Worm (Caenorhabditis elegans) whole organism, L1 larva: Measurements from ENCODE around the gene M01E10.3.

Experiments
- C16A3.4 ChIP-seq: fragments of 150-350 bp; optimal IDR thresholded peaks from 2 replicates; lab custom pipeline; 2014; ENCODE audit warnings: missing biosample characterization, missing genetic modification characterization
- aly-2 ChIP-seq: fragments of 150-350 bp; optimal IDR thresholded peaks from 2 replicates; lab custom pipeline; 2014; ENCODE audit warnings: missing biosample characterization, missing genetic modification characterization
- blmp-1 ChIP-seq: fragments of 150-350 bp; optimal IDR thresholded peaks from 2 replicates; lab custom pipeline; 2014; ENCODE audit warnings: missing biosample characterization, missing genetic modification characterization
- efl-1 ChIP-seq, 4 experiments: fragments of 150-350 bp; optimal IDR thresholded peaks in 3 of 4; peaks in 1 of 4; 1 replicate in 1 of 4; 2 replicates in 3 of 4; lab custom pipeline; 2014; ENCODE audit warnings: missing biosample characterization in 2 of 4, missing genetic modification characterization in 2 of 4, missing genetic modification reagents in 2 of 4
- efl-3 ChIP-seq: fragments of 200-800 bp; sonication (Bioruptor generic); optimal IDR thresholded peaks from 2 replicates; lab custom pipeline; 2018; ENCODE audit warnings: mild to moderate bottlenecking, missing genetic modification characterization, missing compliant biosample characterization
- egl-13 ChIP-seq: sonication (generic microtip); optimal IDR thresholded peaks from 2 replicates; lab custom pipeline; 2016; ENCODE audit warnings: missing genotype, missing genetic modification reagents, missing genetic modification characterization, missing compliant biosample characterization
- egl-27 ChIP-seq, 2 experiments: fragments of 150-350 bp in 1 of 2; sonication (generic microtip); optimal IDR thresholded peaks; 3 replicates each; lab custom pipeline; 2017 to 2018; ENCODE audit warnings: missing biosample characterization in 2 of 2, missing genetic modification characterization in 2 of 2, missing genetic modification reagents in 2 of 2
- fkh-4 ChIP-seq: sonication (generic microtip); optimal IDR thresholded peaks from 2 replicates; lab custom pipeline; 2016; ENCODE audit warnings: missing compliant biosample characterization, missing genetic modification characterization, borderline replicate concordance
- hlh-4 ChIP-seq: sonication (generic microtip); optimal IDR thresholded peaks from 2 replicates; lab custom pipeline; 2016; ENCODE audit warnings: mild to moderate bottlenecking, missing genetic modification characterization, missing compliant biosample characterization
- jun-1 ChIP-seq: fragments of 150-350 bp; optimal IDR thresholded peaks from 2 replicates; lab custom pipeline; 2014; ENCODE audit warnings: missing biosample characterization, missing genetic modification reagents, missing genetic modification characterization
- lir-3 ChIP-seq: sonication (generic microtip); optimal IDR thresholded peaks from 2 replicates; lab custom pipeline; 2016; ENCODE audit warnings: mild to moderate bottlenecking, missing genetic modification characterization, moderate library complexity, missing compliant biosample characterization; ENCODE audit not compliant: poor library complexity
- nhr-237 ChIP-seq: fragments of 150-350 bp; optimal IDR thresholded peaks from 2 replicates; lab custom pipeline; 2014; ENCODE audit warnings: missing biosample characterization, missing genetic modification characterization
- nhr-47 ChIP-seq: sonication (generic microtip); optimal IDR thresholded peaks from 2 replicates; lab custom pipeline; 2016; ENCODE audit warnings: mild to moderate bottlenecking, missing genetic modification characterization, moderate library complexity, missing compliant biosample characterization
- pag-3 ChIP-seq: sonication (generic microtip); optimal IDR thresholded peaks from 2 replicates; lab custom pipeline; 2017; ENCODE audit warnings: missing genetic modification characterization, mild to moderate bottlenecking, missing compliant biosample characterization, antibody characterized with exemption, borderline replicate concordance; ENCODE audit not compliant: insufficient read depth
- rnt-1 ChIP-seq: sonication (generic microtip); optimal IDR thresholded peaks from 2 replicates; lab custom pipeline; 2016; ENCODE audit warnings: mild to moderate bottlenecking, missing genetic modification characterization, moderate library complexity, missing compliant biosample characterization
- skn-1 ChIP-seq: fragments of 150-350 bp; optimal IDR thresholded peaks from 2 replicates; lab custom pipeline; 2014; ENCODE audit warnings: missing biosample characterization, missing genetic modification characterization
- tbx-2 ChIP-seq: sonication (generic microtip); optimal IDR thresholded peaks from 2 replicates; lab custom pipeline; 2016; ENCODE audit warnings: missing genetic modification characterization, missing compliant biosample characterization
- unc-30 ChIP-seq: sonication (generic microtip); optimal IDR thresholded peaks from 2 replicates; lab custom pipeline; 2017; ENCODE audit warnings: missing biosample characterization, missing genetic modification characterization
- unc-86 ChIP-seq: sonication (generic microtip); optimal IDR thresholded peaks from 2 replicates; lab custom pipeline; 2016; ENCODE audit warnings: missing genetic modification characterization, missing compliant biosample characterization
- unc-98 ChIP-seq: fragments of 200-800 bp; sonication (Bioruptor generic); IDR thresholded peaks from 2 replicates; pipeline ENCODE4 v1.3.6; 2022; ENCODE audit warnings: missing genetic modification characterization, missing compliant biosample characterization

M01E10.3 gene

ce11 chrIII:2008894-2009293 is 45.1 kb downstream of the M01E10.3 start:
- TF ChIP-seq efl-1 (optimal IDR thresholded peaks at IDR 0.05; lab: Kevin White, UChicago) (no peak), efl-1 (GFP tag; optimal IDR thresholded peaks at IDR 0.05 in 1 of 2; lab: Kevin White, UChicago) (peak in 1 of 2 experiments; percentile 72), unc-30 (tag; lab: Kevin White, UChicago) (no peak)

ce11 chrIII:2008334-2008733 is 45.6 kb downstream of the M01E10.3 start:
- TF ChIP-seq rnt-1 (tag; lab: Kevin White, UChicago) (no peak), aly-2 (tag; lab: Kevin White, UChicago) (no peak), hlh-4 (tag; lab: Kevin White, UChicago) (no peak), egl-27 (tag; optimal IDR thresholded peaks at IDR 0.05; lab: Kevin White, UChicago) (no peak), pag-3 (tag; lab: Kevin White, UChicago) (no peak), nhr-237 (tag; lab: Kevin White, UChicago) (no peak), skn-1 (no peak)
- TF ChIP-seq, all 84 proteins: peak for 0

ce11 chrIII:2006937-2007336 is 47.0 kb downstream of the M01E10.3 start:
- TF ChIP-seq jun-1 (tag; lab: Kevin White, UChicago) = no peak
- TF ChIP-seq C16A3.4 (tag; lab: Kevin White, UChicago) = no peak
- no peak for TF ChIP-seq nhr-47 (tag; lab: Kevin White, UChicago)
- no peak for TF ChIP-seq blmp-1 (tag; lab: Kevin White, UChicago)
- TF ChIP-seq hlh-4 (tag; lab: Kevin White, UChicago) = no peak
- TF ChIP-seq unc-30 (tag; lab: Kevin White, UChicago) = no peak
- TF ChIP-seq rnt-1 (tag; lab: Kevin White, UChicago) = no peak
- no peak for TF ChIP-seq fkh-4 (tag; lab: Kevin White, UChicago)
- TF ChIP-seq tbx-2 (tag; lab: Kevin White, UChicago) = no peak
- TF ChIP-seq lir-3 (tag; lab: Kevin White, UChicago) = no peak
- no peak for TF ChIP-seq unc-98 (GFP tag; lab: Robert Waterston, UW)
- TF ChIP-seq, all 84 proteins: peak for 0

ce11 chrIII:2005729-2006128 is 48.3 kb downstream of the M01E10.3 start, which contains the start of gene Y39A3B.1:
Y39A3B.1 (plus strand) TSS chrIII:2006029.
- TF ChIP-seq egl-13 (tag; lab: Kevin White, UChicago) (no peak), unc-86 (tag; lab: Kevin White, UChicago) (no peak), jun-1 (tag; lab: Kevin White, UChicago) (no peak), unc-98 (GFP tag; lab: Robert Waterston, UW) (no peak), efl-3 (no peak), pag-3 (tag; lab: Kevin White, UChicago) (no peak)
